Fruit fly (Drosophila melanogaster) whole organism, larva: ENCODE data around the gene mxt.

Source experiments
- noc ChIP-seq: fragments of 200-800 bp; sonication (Bioruptor generic); optimal IDR thresholded peaks from 3 replicates; lab custom pipeline; 2019; ENCODE audit warnings: missing biosample characterization, mild to moderate bottlenecking, missing genetic modification characterization, moderate library complexity

mxt gene

DNA sequence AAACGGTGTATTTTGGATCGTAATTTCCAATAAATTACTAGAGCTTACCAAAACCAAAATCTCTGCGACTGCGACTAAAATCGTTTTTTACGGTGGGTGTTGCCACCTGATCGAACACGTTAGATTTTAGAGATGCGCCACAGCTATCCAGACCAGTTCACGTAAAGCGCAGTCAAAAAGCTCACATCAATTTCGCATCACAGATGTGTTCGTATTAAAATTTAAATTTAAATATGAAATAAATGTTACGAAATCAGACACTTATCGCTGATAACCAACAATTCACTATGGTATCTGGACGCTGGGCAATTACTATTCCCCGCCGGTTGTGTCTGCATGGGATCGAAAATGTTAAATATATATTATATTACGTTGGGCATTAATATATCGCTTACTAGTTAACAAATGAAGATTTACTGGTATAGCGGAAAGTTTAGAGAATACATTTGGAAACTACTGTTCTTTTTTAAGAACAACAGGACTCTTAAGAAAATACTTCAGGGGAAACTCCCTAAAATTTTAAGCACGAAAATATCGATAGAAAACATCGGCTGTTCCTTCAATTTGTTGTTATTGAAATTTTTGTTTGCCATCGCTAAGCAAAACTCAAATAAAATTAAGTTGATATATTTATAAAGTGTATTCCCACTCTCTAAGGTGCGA is at the start of gene mxt, which contains the start of gene CG11927:
TSS of gene mxt (minus strand) at position 105 of the 663 bp plus-strand sequence.
TSS of gene CG11927 (plus strand) at position 576 of the 663 bp plus-strand sequence.
- no peak for TF ChIP-seq noc (tag; lab: Kevin White, UChicago)

- peak; percentile 68 for TF ChIP-seq noc (tag; lab: Kevin White, UChicago)
Measured at dm6 chr2L:4896484-4897205, 49.5 kb upstream of the mxt start.

dm6 chr2L:4895902-4896301 is 48.8 kb upstream of the mxt start:
- TF ChIP-seq noc (tag; lab: Kevin White, UChicago) = no peak

dm6 chr2L:4893612-4894011 is 46.5 kb upstream of the mxt start:
- TF ChIP-seq noc (tag; lab: Kevin White, UChicago) = no peak

DNA sequence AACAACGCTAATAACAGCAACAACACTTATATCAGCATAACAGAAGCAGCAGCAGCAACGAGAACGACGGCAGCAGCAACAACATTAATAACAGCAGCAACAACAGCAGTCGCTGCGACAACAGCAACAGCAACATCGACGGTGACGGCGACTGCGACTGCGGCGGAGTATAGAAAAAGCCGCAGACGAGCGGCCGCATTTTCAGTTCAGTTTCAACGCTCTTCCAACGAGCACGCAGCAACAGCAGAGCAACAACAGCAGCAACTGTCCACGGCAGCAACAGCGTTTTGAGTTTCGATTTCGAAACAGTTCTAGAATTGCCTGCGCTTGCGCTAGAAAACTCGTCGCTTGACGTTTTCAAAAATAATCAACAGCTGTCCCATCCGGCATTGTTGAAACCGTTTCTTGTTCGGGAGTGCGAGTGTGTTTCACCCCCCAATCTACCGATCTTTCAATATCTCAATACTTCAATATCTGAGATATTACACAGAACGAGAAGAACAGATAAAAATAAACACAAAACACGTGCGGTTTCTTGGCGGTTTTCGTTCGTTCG is 44.9 kb upstream of the mxt start, which contains the start of gene CG3036:
TSS of gene CG3036 (plus strand) at position 199 of the 556 bp plus-strand sequence.
- no peak for TF ChIP-seq noc (tag; lab: Kevin White, UChicago)

DNA sequence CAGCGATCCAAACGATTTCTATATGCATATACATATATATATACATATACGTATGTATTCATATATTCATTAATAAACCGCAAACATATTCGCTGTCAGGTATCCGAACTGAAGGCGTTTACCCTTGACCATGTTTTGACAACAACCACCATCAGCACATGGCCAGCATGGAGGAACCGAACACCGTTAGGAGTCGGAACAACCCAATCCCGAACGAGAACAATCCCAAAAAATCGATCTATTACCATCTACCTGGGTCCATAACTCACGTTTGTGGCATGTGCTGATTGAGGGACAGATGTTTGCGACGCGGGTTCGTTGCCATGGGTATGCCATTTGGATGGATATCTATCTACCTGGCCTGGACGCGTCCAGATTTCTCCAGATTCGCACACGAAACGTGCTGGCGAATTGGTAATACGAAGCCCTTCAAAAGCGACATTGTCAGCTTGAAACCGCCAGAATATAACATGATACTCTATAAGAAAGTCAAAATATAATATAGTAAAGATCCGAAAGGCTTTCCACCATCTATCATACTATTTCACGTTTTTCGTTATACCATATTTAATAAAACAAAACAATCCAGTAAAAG is 42.5 kb upstream of the mxt start, which contains the start of gene CG15625:
TSS of gene CG15625 (plus strand) at position 545 of the 595 bp plus-strand sequence.
- no peak for TF ChIP-seq noc (tag; lab: Kevin White, UChicago)

dm6 chr2L:4888541-4888940 is 41.4 kb upstream of the mxt start:
- no peak for TF ChIP-seq noc (tag; lab: Kevin White, UChicago)

dm6 chr2L:4887382-4888219 is 40.5 kb upstream of the mxt start:
- peak; percentile 79 for TF ChIP-seq noc (tag; lab: Kevin White, UChicago)

dm6 chr2L:4886645-4887044 is 39.5 kb upstream of the mxt start:
- TF ChIP-seq noc (tag; lab: Kevin White, UChicago) = no peak

DNA sequence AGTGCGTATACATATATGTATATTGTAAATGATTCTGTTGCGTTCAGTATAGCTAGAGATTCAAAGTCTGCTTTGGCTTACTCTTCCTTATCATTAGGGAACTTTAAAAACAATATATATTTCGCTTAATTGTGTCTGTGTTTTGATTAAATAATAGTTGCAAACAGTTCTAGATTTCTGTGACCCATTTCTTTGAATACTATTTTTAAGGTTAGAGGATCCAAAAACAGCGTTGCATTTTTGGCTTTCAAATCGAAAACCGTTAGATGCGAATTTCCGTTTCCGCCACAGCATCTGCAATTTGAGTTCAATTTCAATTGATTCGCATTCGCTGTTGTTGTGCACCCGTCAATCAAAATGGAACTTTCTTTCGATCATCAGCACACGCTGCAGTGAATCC is 39.0 kb upstream of the mxt start:
- no peak for TF ChIP-seq noc (tag; lab: Kevin White, UChicago)

DNA sequence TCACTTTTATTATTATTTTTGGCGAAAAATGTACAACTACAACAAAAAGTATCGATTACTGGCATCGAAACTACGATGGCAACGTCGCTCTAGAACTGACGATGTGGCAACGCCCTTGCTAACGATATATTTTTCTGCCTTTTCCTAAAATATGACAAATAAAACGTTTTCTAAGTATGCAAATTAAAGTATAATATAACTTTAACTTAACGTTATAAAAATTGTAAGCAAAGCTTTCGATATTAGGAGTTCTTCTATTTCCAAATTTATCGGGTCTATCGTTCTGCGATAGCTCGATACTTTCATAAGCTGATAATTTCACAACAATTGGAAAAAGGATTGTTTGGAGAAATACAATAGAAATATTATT is 35.9 kb upstream of the mxt start, which contains the start of the genes Cf2 and CG3008:
TSS of gene Cf2 (minus strand) at position 85 of the 370 bp plus-strand sequence.
TSS of gene CG3008 (plus strand) at position 276 of the 370 bp plus-strand sequence.
- TF ChIP-seq noc (tag; lab: Kevin White, UChicago) = no peak

DNA sequence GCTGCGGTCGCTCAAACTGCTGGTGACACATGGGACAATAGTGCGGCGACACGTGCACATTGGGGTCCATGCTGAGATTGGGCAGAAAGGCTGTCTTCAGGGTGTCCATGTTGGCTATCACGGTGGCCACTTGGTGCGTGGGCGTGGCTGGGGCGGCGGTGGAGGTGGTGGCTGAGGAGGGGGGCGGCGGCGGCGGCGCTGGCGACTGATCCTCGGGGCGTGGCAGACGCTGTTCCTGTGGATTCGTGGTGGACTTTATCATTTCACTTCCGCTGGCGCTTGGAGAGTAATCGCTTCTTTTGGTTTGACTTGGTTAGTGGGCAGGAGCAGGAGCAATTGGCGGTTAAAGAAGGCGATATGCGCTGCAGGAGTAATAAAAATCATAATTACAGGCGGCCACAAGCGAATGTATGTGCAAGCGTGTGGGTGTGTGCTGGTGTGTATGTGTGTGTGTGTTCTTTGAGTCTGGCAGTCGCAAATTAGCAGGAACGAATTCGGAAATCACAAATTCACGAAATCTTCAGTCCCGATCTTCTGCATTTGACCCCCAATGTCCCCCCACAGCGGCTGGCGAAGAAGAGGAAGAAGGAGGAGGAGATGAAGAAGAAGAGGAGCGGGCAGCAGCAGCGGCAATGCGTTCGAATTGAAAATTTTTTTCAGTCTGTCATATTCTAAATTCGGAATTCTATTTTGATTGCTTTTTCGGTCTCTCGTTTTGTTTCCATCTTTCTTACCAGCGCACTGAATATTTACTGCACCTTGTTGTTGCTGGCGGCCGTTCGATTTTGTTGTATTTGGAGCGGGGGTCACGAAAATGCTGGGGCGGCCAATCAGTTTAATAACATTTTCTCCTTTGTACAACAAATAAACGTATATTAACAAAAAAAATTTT is 35.3 kb upstream of the mxt start:
- TF ChIP-seq noc (tag; lab: Kevin White, UChicago) = no peak

- TF ChIP-seq noc (tag; lab: Kevin White, UChicago) = no peak
Measured at dm6 chr2L:4868383-4868782, 21.3 kb upstream of the mxt start.

DNA sequence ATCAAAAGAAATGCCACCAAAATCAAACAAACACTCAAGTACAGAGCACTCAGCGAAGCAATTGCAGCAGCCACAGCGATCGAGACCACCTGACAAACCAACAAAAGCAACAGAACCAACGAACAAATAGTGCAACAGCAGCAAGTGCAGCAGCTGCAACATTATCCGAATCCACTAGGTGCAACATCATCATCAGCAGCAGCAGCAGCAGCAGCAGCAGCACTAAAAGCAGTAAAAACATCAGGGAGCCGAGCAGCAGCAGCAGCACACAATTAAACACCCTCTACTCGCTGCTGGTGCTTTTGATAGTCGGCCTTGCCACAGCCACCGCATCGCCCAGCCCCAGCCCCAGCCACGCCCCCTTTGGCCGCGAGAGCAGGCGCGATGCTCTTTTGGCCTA is 18.3 kb upstream of the mxt start:
- TF ChIP-seq noc (tag; lab: Kevin White, UChicago) = no peak
